Worm (Caenorhabditis elegans) whole organism, late embryonic: Measurements from ENCODE around the gene ksr-1.

Experiments used
- ceh-9 ChIP-seq: sonication (generic microtip); optimal IDR thresholded peaks from 2 replicates; lab custom pipeline; 2016; ENCODE audit warnings: mild to moderate bottlenecking, missing genetic modification characterization, inconsistent platforms, missing compliant biosample characterization
- dmd-4 ChIP-seq: sonication (generic microtip); optimal IDR thresholded peaks from 2 replicates; lab custom pipeline; 2016; ENCODE audit warnings: borderline replicate concordance, missing genetic modification characterization, missing compliant biosample characterization
- dve-1 ChIP-seq: sonication (generic microtip); optimal IDR thresholded peaks from 2 replicates; lab custom pipeline; 2017; ENCODE audit warnings: antibody characterized with exemption, mild to moderate bottlenecking, missing genetic modification characterization, missing compliant biosample characterization
- elt-2 ChIP-seq: sonication (generic microtip); optimal IDR thresholded peaks from 2 replicates; lab custom pipeline; 2016; ENCODE audit warnings: missing genetic modification reagents, missing genetic modification characterization, missing compliant biosample characterization
- lim-6 ChIP-seq: sonication (generic microtip); optimal IDR thresholded peaks from 2 replicates; lab custom pipeline; 2016; ENCODE audit warnings: missing genetic modification characterization, missing compliant biosample characterization
- pax-1 ChIP-seq: fragments of 150-350 bp; optimal IDR thresholded peaks from 2 replicates; lab custom pipeline; 2014; ENCODE audit warnings: missing biosample characterization, missing genetic modification characterization
- unc-3 ChIP-seq, 2 experiments: fragments of 200-800 bp in 1 of 2; sonication (Bioruptor generic) in 1 of 2; sonication (generic microtip) in 1 of 2; conservative IDR thresholded peaks in 1 of 2; optimal IDR thresholded peaks in 1 of 2; 2 replicates each; pipeline versions ENCODE4 v1.3.6 to Lab custom; 2016 to 2022; ENCODE audit warnings: missing compliant biosample characterization in 2 of 2, missing genetic modification characterization in 2 of 2, missing genetic modification reagents in 1 of 2

- TF ChIP-seq elt-2 (no peak), pax-1 (tag; lab: Kevin White, UChicago) (no peak), ceh-9 (tag; lab: Kevin White, UChicago) (no peak), dmd-4 (tag; lab: Kevin White, UChicago) (no peak), unc-3 (GFP tag; conservative IDR thresholded peaks at IDR 0.05; lab: Robert Waterston, UW) (no peak), unc-3 (tag; optimal IDR thresholded peaks at IDR 0.05; lab: Kevin White, UChicago) (no peak), dve-1 (no peak), lim-6 (tag; lab: Kevin White, UChicago) (no peak)
Measured at ce11 chrX:8302299-8302698, 27.3 kb downstream of the ksr-1 start, which contains the start of gene inx-5.
